Fruit fly (Drosophila melanogaster) whole organism, prepupa: ENCODE results near the gene CG32024.
A peak's percentile ranks its signal among the peaks of the same experiment; 100 is the strongest.

Source experiments
- Blimp-1 ChIP-seq: fragments of 200-800 bp; sonication (Bioruptor generic); optimal IDR thresholded peaks from 3 replicates; lab custom pipeline; 2017; ENCODE audit warnings: missing biosample characterization, missing genetic modification characterization, mild to moderate bottlenecking, moderate library complexity, missing genetic modification reagents
- CG6163 ChIP-seq: fragments of 200-800 bp; sonication (Bioruptor generic); IDR thresholded peaks from 3 replicates; pipeline ENCODE4 v1.3.6; 2022; ENCODE audit warnings: missing biosample characterization, missing genetic modification characterization
- CG8632 ChIP-seq: fragments of 200-800 bp; sonication (Bioruptor generic); optimal IDR thresholded peaks from 3 replicates; lab custom pipeline; 2016; ENCODE audit warnings: missing biosample characterization, missing genetic modification characterization
- lz ChIP-seq: fragments of 200-800 bp; sonication (Bioruptor generic); optimal IDR thresholded peaks from 3 replicates; lab custom pipeline; 2016; ENCODE audit warnings: missing biosample characterization, missing genetic modification characterization
- svp ChIP-seq: fragments of 200-800 bp; sonication (Bioruptor generic); peaks from one replicate; lab custom pipeline; 2016; ENCODE audit warnings: missing biosample characterization, missing genetic modification characterization

- TF ChIP-seq CG6163 (GFP tag; lab: Robert Waterston, UW), result no peak
- peak; percentile 75 for TF ChIP-seq svp (GFP tag; lab: Kevin White, UChicago)
- TF ChIP-seq Blimp-1 (GFP tag; lab: Kevin White, UChicago), result no peak
- peak; percentile 8 for TF ChIP-seq CG8632 (GFP tag; lab: Kevin White, UChicago)
- no peak for TF ChIP-seq lz
Measured at dm6 chr3L:8777313-8777924, 30.0 kb upstream of the CG32024 start.
